Worm (Caenorhabditis elegans): Measurements from ENCODE around the gene fkh-5.

DNA sequence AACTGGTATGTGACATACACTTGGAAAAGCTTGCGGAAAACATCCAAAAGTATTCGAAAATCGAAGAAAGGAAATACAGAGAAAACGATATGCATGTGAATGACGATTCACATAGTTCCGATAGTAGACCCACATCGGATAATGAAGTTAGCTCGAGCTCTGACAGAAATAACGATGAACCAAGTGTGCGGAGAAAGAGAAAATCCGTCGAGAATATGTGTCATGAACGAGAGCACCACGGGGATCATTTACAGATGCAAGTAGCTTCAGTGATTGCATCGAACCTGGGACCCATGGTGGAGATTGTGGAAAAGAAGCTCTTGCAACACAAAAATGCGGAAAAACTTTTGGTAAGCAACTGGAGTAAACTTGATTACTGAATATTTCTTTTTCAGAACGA lies 12.5 kb downstream of the fkh-5 start:
- TF ChIP-seq tab-1 (GFP tag; IDR thresholded peaks at IDR 0.05) (no peak), med-1 (GFP tag; optimal IDR thresholded peaks at IDR 0.05; ENCODE audit: insufficient read depth) (no peak), T22C8.4 (GFP tag; IDR thresholded peaks at IDR 0.05) (no peak), flt-1 (GFP tag; IDR thresholded peaks at IDR 0.05) (no peak), ztf-29 (GFP tag; IDR thresholded peaks at IDR 0.05) (no peak)
